Fruit fly (Drosophila melanogaster) whole organism, embryonic: Measurements from ENCODE around the gene Ance-2.
A peak's percentile ranks its signal among the peaks of the same experiment; 100 is the strongest.

Source experiments
- Asciz ChIP-seq: fragments of 200-800 bp; sonication (Bioruptor generic); optimal IDR thresholded peaks from 2 replicates; lab custom pipeline; 2017; ENCODE audit warnings: missing biosample characterization, mild to moderate bottlenecking, missing genetic modification characterization, missing genetic modification reagents
- CG11398 ChIP-seq: fragments of 200-800 bp; sonication (Bioruptor generic); optimal IDR thresholded peaks from 2 replicates; lab custom pipeline; 2016; ENCODE audit warnings: missing biosample characterization, missing genetic modification characterization
- CG13775 ChIP-seq: fragments of 200-800 bp; sonication (Bioruptor generic); optimal IDR thresholded peaks from 3 replicates; lab custom pipeline; 2017; ENCODE audit warnings: missing biosample characterization, mild to moderate bottlenecking, missing genetic modification characterization
- CG14050 ChIP-seq: fragments of 200-800 bp; sonication (Bioruptor generic); IDR thresholded peaks from 3 replicates; pipeline ENCODE4 v1.3.6; 2022; ENCODE audit warnings: missing biosample characterization, missing genetic modification characterization
- CG14965 ChIP-seq: fragments of 200-800 bp; sonication (Bioruptor generic); optimal IDR thresholded peaks from 2 replicates; lab custom pipeline; 2016; ENCODE audit warnings: missing biosample characterization, missing genetic modification characterization, borderline replicate concordance
- CG15011 ChIP-seq: fragments of 200-800 bp; sonication (Bioruptor generic); optimal IDR thresholded peaks from 3 replicates; lab custom pipeline; 2018; ENCODE audit warnings: missing biosample characterization, mild to moderate bottlenecking, missing genetic modification characterization
- CG18599 ChIP-seq: fragments of 200-800 bp; sonication (Bioruptor generic); optimal IDR thresholded peaks from 3 replicates; lab custom pipeline; 2017; ENCODE audit warnings: missing biosample characterization, missing genetic modification characterization, mild to moderate bottlenecking, moderate library complexity, missing genetic modification reagents
- CG2199 ChIP-seq: fragments of 200-800 bp; sonication (Bioruptor generic); IDR thresholded peaks from 3 replicates; pipeline ENCODE4 v1.3.6; 2022; ENCODE audit warnings: missing biosample characterization, missing genetic modification characterization
- CG34224 ChIP-seq: fragments of 200-800 bp; sonication (Bioruptor generic); IDR thresholded peaks from 3 replicates; pipeline ENCODE4 v1.3.6; 2022; ENCODE audit warnings: missing biosample characterization, missing genetic modification characterization; ENCODE audit not compliant: partially characterized antibody
- CG34376 ChIP-seq: fragments of 200-800 bp; sonication (Bioruptor generic); optimal IDR thresholded peaks from 2 replicates; lab custom pipeline; 2018; ENCODE audit warnings: missing biosample characterization, mild to moderate bottlenecking, missing genetic modification characterization
- CG3995 ChIP-seq: fragments of 200-800 bp; sonication (Bioruptor generic); optimal IDR thresholded peaks from 3 replicates; lab custom pipeline; 2016; ENCODE audit warnings: missing biosample characterization, missing genetic modification characterization
- CG42726 ChIP-seq: fragments of 200-800 bp; sonication (Bioruptor generic); IDR thresholded peaks from 2 replicates; pipeline ENCODE4 v1.3.6; 2022; ENCODE audit warnings: missing biosample characterization, missing genetic modification characterization; ENCODE audit not compliant: partially characterized antibody
- CG4617 ChIP-seq: fragments of 200-800 bp; sonication (Bioruptor generic); optimal IDR thresholded peaks from 3 replicates; lab custom pipeline; 2016; ENCODE audit warnings: missing biosample characterization, missing genetic modification characterization, borderline replicate concordance
- CG6791 ChIP-seq: fragments of 200-800 bp; sonication (Bioruptor generic); IDR thresholded peaks from 3 replicates; pipeline ENCODE4 v1.3.6; 2022; ENCODE audit warnings: missing biosample characterization, missing genetic modification characterization; ENCODE audit not compliant: partially characterized antibody
- CG8290 ChIP-seq, 3 experiments: fragments of 200-800 bp; sonication (Bioruptor generic); optimal IDR thresholded peaks; 2 replicates each; lab custom pipeline; 2016 to 2019; ENCODE audit warnings: missing biosample characterization in 3 of 3, missing genetic modification characterization in 3 of 3, mild to moderate bottlenecking in 2 of 3, moderate library complexity in 1 of 3
- CG8765 ChIP-seq: fragments of 200-800 bp; sonication (Bioruptor generic); IDR thresholded peaks from 2 replicates; pipeline ENCODE4 v1.3.6; 2022; ENCODE audit warnings: missing biosample characterization, missing genetic modification characterization
- CG9797 ChIP-seq: fragments of 200-800 bp; sonication (Bioruptor generic); optimal IDR thresholded peaks from 3 replicates; lab custom pipeline; 2018; ENCODE audit warnings: missing biosample characterization, mild to moderate bottlenecking, missing genetic modification characterization
- CTCF ChIP-seq: fragments of 200-800 bp; sonication (Bioruptor generic); optimal IDR thresholded peaks from 2 replicates; lab custom pipeline; 2017; ENCODE audit warnings: missing biosample characterization, mild to moderate bottlenecking, missing genetic modification characterization, moderate library complexity
- Dip2 ChIP-seq: fragments of 200-800 bp; sonication (Bioruptor generic); IDR thresholded peaks from 2 replicates; pipeline ENCODE4 v1.3.6; 2022; ENCODE audit warnings: missing biosample characterization, missing genetic modification characterization
- HHEX ChIP-seq: fragments of 200-800 bp; sonication (Bioruptor generic); optimal IDR thresholded peaks from 3 replicates; lab custom pipeline; 2017; ENCODE audit warnings: missing biosample characterization, mild to moderate bottlenecking, missing genetic modification characterization, missing genetic modification reagents
- Lim3 ChIP-seq: fragments of 200-800 bp; sonication (Bioruptor generic); IDR thresholded peaks from 2 replicates; pipeline ENCODE4 v1.3.6; 2022; ENCODE audit warnings: missing biosample characterization, missing genetic modification characterization
- MESR4 ChIP-seq: fragments of 200-800 bp; sonication (Bioruptor generic); optimal IDR thresholded peaks from 2 replicates; lab custom pipeline; 2018; ENCODE audit warnings: missing biosample characterization, mild to moderate bottlenecking, missing genetic modification characterization, moderate library complexity
- Oli ChIP-seq: fragments of 200-800 bp; sonication (Bioruptor generic); optimal IDR thresholded peaks from 2 replicates; lab custom pipeline; 2018; ENCODE audit warnings: missing biosample characterization, mild to moderate bottlenecking, missing genetic modification characterization, moderate library complexity
- Poxn ChIP-seq: fragments of 200-800 bp; sonication (Bioruptor generic); IDR thresholded peaks from 2 replicates; pipeline ENCODE4 v1.3.6; 2022; ENCODE audit warnings: missing biosample characterization, missing genetic modification characterization
- Rx ChIP-seq: fragments of 200-800 bp; sonication (Bioruptor generic); IDR thresholded peaks from 2 replicates; pipeline ENCODE4 v1.3.6; 2022; ENCODE audit warnings: missing biosample characterization, missing genetic modification characterization
- Spps ChIP-seq: fragments of 200-800 bp; sonication (Bioruptor generic); optimal IDR thresholded peaks from 2 replicates; lab custom pipeline; 2018; ENCODE audit warnings: missing biosample characterization, mild to moderate bottlenecking, missing genetic modification characterization
- ap ChIP-seq: fragments of 200-800 bp; sonication (Bioruptor generic); IDR thresholded peaks from 2 replicates; pipeline ENCODE4 v1.3.6; 2022; ENCODE audit warnings: missing biosample characterization, missing genetic modification characterization
- ase ChIP-seq: fragments of 200-800 bp; sonication (Bioruptor generic); IDR thresholded peaks from 3 replicates; pipeline ENCODE4 v1.3.6; 2022; ENCODE audit warnings: missing biosample characterization, missing genetic modification characterization
- btn ChIP-seq: fragments of 200-800 bp; sonication (Bioruptor generic); optimal IDR thresholded peaks from 2 replicates; lab custom pipeline; 2016; ENCODE audit warnings: missing biosample characterization, missing genetic modification characterization
- caup ChIP-seq: fragments of 200-800 bp; sonication (Bioruptor generic); optimal IDR thresholded peaks from 3 replicates; lab custom pipeline; 2017; ENCODE audit warnings: missing biosample characterization, mild to moderate bottlenecking, missing genetic modification characterization, moderate library complexity; ENCODE audit not compliant: severe bottlenecking
- disco-r ChIP-seq: fragments of 200-800 bp; sonication (Bioruptor generic); optimal IDR thresholded peaks from 2 replicates; lab custom pipeline; 2016; ENCODE audit warnings: missing biosample characterization, missing genetic modification characterization
- en ChIP-seq: fragments of 200-800 bp; sonication (Bioruptor generic); optimal IDR thresholded peaks from 2 replicates; lab custom pipeline; 2016; ENCODE audit warnings: missing biosample characterization, missing genetic modification characterization
- exex ChIP-seq: fragments of 200-800 bp; sonication (Bioruptor generic); optimal IDR thresholded peaks from 4 replicates; lab custom pipeline; 2018; ENCODE audit warnings: missing biosample characterization, mild to moderate bottlenecking, missing genetic modification characterization, moderate library complexity
- fd102C ChIP-seq: fragments of 200-800 bp; sonication (Bioruptor generic); optimal IDR thresholded peaks from 2 replicates; lab custom pipeline; 2018; ENCODE audit warnings: missing biosample characterization, mild to moderate bottlenecking, missing genetic modification characterization, moderate library complexity
- gcm2 ChIP-seq: fragments of 200-800 bp; sonication (Bioruptor generic); optimal IDR thresholded peaks from 2 replicates; lab custom pipeline; 2016; ENCODE audit warnings: missing biosample characterization, missing genetic modification characterization
- jing ChIP-seq: fragments of 200-800 bp; sonication (Bioruptor generic); optimal IDR thresholded peaks from 2 replicates; lab custom pipeline; 2018; ENCODE audit warnings: missing biosample characterization, mild to moderate bottlenecking, missing genetic modification characterization
- lmd ChIP-seq: fragments of 200-800 bp; sonication (Bioruptor generic); IDR thresholded peaks from 2 replicates; pipeline ENCODE4 v1.3.6; 2022; ENCODE audit warnings: missing biosample characterization, missing genetic modification characterization
- lola ChIP-seq, 3 experiments: fragments of >200 bp in 2 of 3; fragments of 200-800 bp in 1 of 3; sonication (Bioruptor generic) in 1 of 3; optimal IDR thresholded peaks; 2 replicates each; lab custom pipeline; 2017 to 2019; ENCODE audit warnings: missing biosample characterization in 3 of 3, missing genetic modification characterization in 3 of 3, mild to moderate bottlenecking in 1 of 3, moderate library complexity in 1 of 3
- oc ChIP-seq: fragments of 200-800 bp; sonication (Bioruptor generic); optimal IDR thresholded peaks from 2 replicates; lab custom pipeline; 2018; ENCODE audit warnings: missing biosample characterization, mild to moderate bottlenecking, missing genetic modification characterization, moderate library complexity
- p53 ChIP-seq: fragments of 200-800 bp; sonication (Bioruptor generic); optimal IDR thresholded peaks from 2 replicates; lab custom pipeline; 2016; ENCODE audit warnings: missing biosample characterization, missing genetic modification characterization
- ranshi ChIP-seq: fragments of 200-800 bp; sonication (Bioruptor generic); IDR thresholded peaks from 2 replicates; pipeline ENCODE4 v1.3.6; 2022; ENCODE audit warnings: missing biosample characterization, missing genetic modification characterization
- scrt ChIP-seq: fragments of 200-800 bp; sonication (Bioruptor generic); optimal IDR thresholded peaks from 2 replicates; lab custom pipeline; 2018; ENCODE audit warnings: missing biosample characterization, mild to moderate bottlenecking, missing genetic modification characterization, moderate library complexity
- sens-2 ChIP-seq: fragments of 200-800 bp; sonication (Bioruptor generic); IDR thresholded peaks from 2 replicates; pipeline ENCODE4 v1.3.6; 2022; ENCODE audit warnings: missing biosample characterization, missing genetic modification characterization
- sna ChIP-seq: fragments of 200-800 bp; sonication (Bioruptor generic); IDR thresholded peaks from 2 replicates; pipeline ENCODE4 v1.3.6; 2022; ENCODE audit warnings: missing biosample characterization, missing genetic modification characterization; ENCODE audit not compliant: partially characterized antibody
- vnd ChIP-seq: fragments of 200-800 bp; sonication (Bioruptor generic); IDR thresholded peaks from 3 replicates; pipeline ENCODE4 v1.3.6; 2022; ENCODE audit warnings: missing biosample characterization, missing genetic modification characterization; ENCODE audit not compliant: partially characterized antibody
- vvl ChIP-seq: fragments of 200-800 bp; sonication (Bioruptor generic); IDR thresholded peaks from 2 replicates; pipeline ENCODE4 v1.3.6; 2022; ENCODE audit warnings: missing biosample characterization, missing genetic modification characterization
- wek ChIP-seq: fragments of 200-800 bp; sonication (Bioruptor generic); optimal IDR thresholded peaks from 3 replicates; lab custom pipeline; 2018; ENCODE audit warnings: missing biosample characterization, mild to moderate bottlenecking, missing genetic modification characterization, moderate library complexity

Gene Ance-2

DNA sequence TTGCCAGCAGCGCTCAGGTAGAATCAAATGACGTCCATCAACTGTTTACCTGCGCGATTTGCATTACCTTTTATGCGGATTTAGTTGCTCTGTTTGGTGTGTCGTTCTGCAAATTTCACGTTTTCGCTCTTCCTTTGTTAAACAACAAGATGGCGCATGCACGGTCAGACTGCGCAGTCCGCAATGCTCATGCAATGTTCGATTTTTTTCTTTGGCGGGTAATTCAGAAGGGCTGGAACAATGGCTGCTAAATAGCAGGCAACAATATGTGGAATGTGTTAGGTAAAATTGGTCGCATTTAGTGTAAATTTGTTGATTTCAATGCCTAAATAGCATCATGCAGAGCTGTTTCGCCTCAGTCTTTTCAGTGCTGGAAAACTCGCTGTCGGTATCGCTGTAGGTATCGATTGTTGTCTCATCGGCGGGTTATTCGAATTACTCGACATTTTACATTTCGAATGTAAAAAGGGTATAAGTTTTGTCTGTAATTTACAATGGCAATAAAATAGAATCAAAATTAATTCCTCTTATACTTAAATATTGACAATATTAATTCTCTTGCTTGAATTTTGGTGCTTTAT, 4.7 kb upstream of the Ance-2 start, which contains the start of gene Smg5 (continued):
- TF ChIP-seq en (GFP tag; lab: Kevin White, UChicago) (peak; percentile 89), Dip2 (peak; percentile 68), lmd (peak; percentile 99), CG13775 (GFP tag; lab: Kevin White, UChicago) (peak; percentile 99), fd102C (no peak), sens-2 (GFP tag; lab: Robert Waterston, UW) (peak; percentile 85), CG11398 (peak; percentile 89), CG42726 (peak; percentile 92), CG14050 (peak; percentile 94), CG6791 (GFP tag; lab: Robert Waterston, UW) (peak; percentile 97), CG15011 (GFP tag; lab: Kevin White, UChicago) (no peak), CG2199 (GFP tag; lab: Robert Waterston, UW) (peak; percentile 92; the same call in 2 of the 3 replicates), Asciz (GFP tag; lab: Kevin White, UChicago) (peak; percentile 23), CG9797 (GFP tag; lab: Kevin White, UChicago) (peak; percentile 56), ap (peak; percentile 89), btn (GFP tag; lab: Kevin White, UChicago) (peak; percentile 82), wek (GFP tag; lab: Kevin White, UChicago) (peak; percentile 67), CTCF (GFP tag; lab: Kevin White, UChicago) (peak; percentile 42), p53 (GFP tag; lab: Kevin White, UChicago) (peak; percentile 93), scrt (GFP tag; lab: Kevin White, UChicago) (peak; percentile 14), HHEX (GFP tag; lab: Kevin White, UChicago) (no peak), vnd (peak; percentile 96), Spps (tag; lab: Kevin White, UChicago) (peak; percentile 25), CG8290 (GFP tag; optimal IDR thresholded peaks at IDR 0.05; lab: Kevin White, UChicago) (peak; percentile 69), CG8290 (tag; optimal IDR thresholded peaks at IDR 0.05; lab: Kevin White, UChicago) (peak; percentile 85 to 97), gcm2 (GFP tag; lab: Kevin White, UChicago) (peak; percentile 88), sna (GFP tag; lab: Robert Waterston, UW) (peak; percentile 94), MESR4 (peak; percentile 88), CG4617 (GFP tag; lab: Kevin White, UChicago) (peak; percentile 95), CG18599 (GFP tag; lab: Kevin White, UChicago) (peak; percentile 74), jing (GFP tag; lab: Kevin White, UChicago) (peak; percentile 92), Oli (peak; percentile 83), caup (GFP tag; lab: Kevin White, UChicago) (peak; percentile 88), disco-r (peak; percentile 94), ase (peak; percentile 97), Lim3 (peak; percentile 84), ranshi (GFP tag; lab: Robert Waterston, UW) (peak; percentile 90), CG34376 (GFP tag; lab: Kevin White, UChicago) (peak; percentile 37), lola (GFP tag; optimal IDR thresholded peaks at IDR 0.05; lab: Kevin White, UChicago) (peak in 1 of 3 experiments; percentile 97), CG34224 (GFP tag; lab: Robert Waterston, UW) (peak; percentile 97), CG14965 (GFP tag; lab: Kevin White, UChicago) (peak; percentile 69), Poxn (GFP tag; lab: Robert Waterston, UW) (peak; percentile 73), CG3995 (GFP tag; lab: Kevin White, UChicago) (peak; percentile 77), CG8765 (peak; percentile 96), oc (no peak), vvl (GFP tag; lab: Robert Waterston, UW) (peak; percentile 95), Rx (GFP tag; lab: Robert Waterston, UW) (peak; percentile 92), exex (tag; lab: Kevin White, UChicago) (peak; percentile 7)
